Worm (Caenorhabditis elegans) whole organism, L4/young adult: ENCODE measurements around the gene C14A4.8.

ENCODE experiments used
- dao-5 ChIP-seq: sonication (generic microtip); optimal IDR thresholded peaks from 2 replicates; lab custom pipeline; 2016; ENCODE audit warnings: missing genotype, missing genetic modification characterization, moderate library complexity, missing compliant biosample characterization
- him-1 ChIP-seq: sonication (generic microtip); optimal IDR thresholded peaks from 2 replicates; lab custom pipeline; 2016; ENCODE audit warnings: missing genotype, missing genetic modification reagents, missing genetic modification characterization, missing compliant biosample characterization

ce11 chrII:10630944-10631343 lies 33.0 kb upstream of the C14A4.8 start:
- TF ChIP-seq dao-5 (tag; lab: Kevin White, UChicago) (no peak), him-1 (tag; lab: Kevin White, UChicago) (no peak)
